Fruit fly (Drosophila melanogaster) whole organism, pupa: ENCODE results near the gene Cyp308a1.

ENCODE experiments used
- CG10348 ChIP-seq: fragments of 200-800 bp; sonication (Bioruptor generic); IDR thresholded peaks from 2 replicates; pipeline ENCODE4 v1.3.6; 2022; ENCODE audit warnings: missing biosample characterization, missing genetic modification characterization
- CG12605 ChIP-seq: fragments of 200-800 bp; sonication (Bioruptor generic); IDR thresholded peaks from 2 replicates; pipeline ENCODE4 v1.3.6; 2022; ENCODE audit warnings: missing biosample characterization, missing genetic modification characterization
- CG13204 ChIP-seq: fragments of 200-800 bp; sonication (Bioruptor generic); optimal IDR thresholded peaks from 2 replicates; lab custom pipeline; 2018; ENCODE audit warnings: missing biosample characterization, mild to moderate bottlenecking, missing genetic modification characterization, moderate library complexity
- CG14655 ChIP-seq: fragments of 200-800 bp; sonication (Bioruptor generic); optimal IDR thresholded peaks from 3 replicates; lab custom pipeline; 2017; ENCODE audit warnings: mild to moderate bottlenecking, missing biosample characterization, missing genetic modification reagents, missing genetic modification characterization
- CG15710 ChIP-seq: fragments of 200-800 bp; sonication (Bioruptor generic); optimal IDR thresholded peaks from 2 replicates; lab custom pipeline; 2018; ENCODE audit warnings: missing biosample characterization, mild to moderate bottlenecking, missing genetic modification characterization, moderate library complexity
- CG17806 ChIP-seq: fragments of 200-800 bp; sonication (Bioruptor generic); optimal IDR thresholded peaks from 2 replicates; lab custom pipeline; 2018; ENCODE audit warnings: missing biosample characterization, mild to moderate bottlenecking, missing genetic modification characterization, moderate library complexity
- CG32121 ChIP-seq: fragments of 200-800 bp; sonication (Bioruptor generic); IDR thresholded peaks from 2 replicates; pipeline ENCODE4 v1.3.6; 2022; ENCODE audit warnings: missing biosample characterization, missing genetic modification characterization
- CG34367 ChIP-seq: fragments of 200-800 bp; sonication (Bioruptor generic); optimal IDR thresholded peaks from 2 replicates; lab custom pipeline; 2018; ENCODE audit warnings: missing biosample characterization, mild to moderate bottlenecking, missing genetic modification characterization
- CG4496 ChIP-seq: fragments of 200-800 bp; sonication (Bioruptor generic); IDR thresholded peaks from 3 replicates; pipeline ENCODE4 v1.3.6; 2022; ENCODE audit warnings: missing biosample characterization, missing genetic modification characterization
- CG8159 ChIP-seq: fragments of 200-800 bp; sonication (Bioruptor generic); optimal IDR thresholded peaks from 3 replicates; lab custom pipeline; 2018; ENCODE audit warnings: missing biosample characterization, mild to moderate bottlenecking, missing genetic modification characterization, moderate library complexity
- CG8301 ChIP-seq: fragments of 200-800 bp; sonication (Bioruptor generic); optimal IDR thresholded peaks from 2 replicates; lab custom pipeline; 2018; ENCODE audit warnings: missing biosample characterization, mild to moderate bottlenecking, missing genetic modification characterization
- CG9948 ChIP-seq: fragments of 200-800 bp; sonication (Bioruptor generic); optimal IDR thresholded peaks from 2 replicates; lab custom pipeline; 2018; ENCODE audit warnings: missing biosample characterization, mild to moderate bottlenecking, missing genetic modification characterization, moderate library complexity
- D1 ChIP-seq: fragments of 200-800 bp; sonication (Bioruptor generic); optimal IDR thresholded peaks from 2 replicates; lab custom pipeline; 2018; ENCODE audit warnings: missing biosample characterization, mild to moderate bottlenecking, missing genetic modification characterization, moderate library complexity
- EcR ChIP-seq: fragments of 200-800 bp; sonication (Bioruptor generic); optimal IDR thresholded peaks from 3 replicates; lab custom pipeline; 2019; ENCODE audit warnings: missing biosample characterization, missing genetic modification characterization, mild to moderate bottlenecking, moderate library complexity, missing genetic modification reagents
- Ets98B ChIP-seq: fragments of 200-800 bp; sonication (Bioruptor generic); IDR thresholded peaks from 2 replicates; pipeline ENCODE4 v1.3.6; 2022; ENCODE audit warnings: missing biosample characterization, missing genetic modification characterization
- Pif1A ChIP-seq: fragments of 200-800 bp; sonication (Bioruptor generic); optimal IDR thresholded peaks from 3 replicates; lab custom pipeline; 2016; ENCODE audit warnings: missing biosample characterization, missing genetic modification characterization
- Pif1B ChIP-seq: fragments of 200-800 bp; sonication (Bioruptor generic); optimal IDR thresholded peaks from 3 replicates; lab custom pipeline; 2016; ENCODE audit warnings: missing biosample characterization, missing genetic modification characterization
- Snoo ChIP-seq: fragments of 200-800 bp; sonication (Bioruptor generic); optimal IDR thresholded peaks from 3 replicates; lab custom pipeline; 2017; ENCODE audit warnings: missing biosample characterization, mild to moderate bottlenecking, missing genetic modification characterization, inconsistent platforms
- fd96Ca ChIP-seq: fragments of 200-800 bp; sonication (Bioruptor generic); IDR thresholded peaks from 3 replicates; pipeline ENCODE4 v1.3.6; 2022; ENCODE audit warnings: missing biosample characterization, missing genetic modification characterization
- gl ChIP-seq: fragments of 200-800 bp; sonication (Bioruptor generic); optimal IDR thresholded peaks from 2 replicates; lab custom pipeline; 2018; ENCODE audit warnings: missing biosample characterization, mild to moderate bottlenecking, missing genetic modification characterization
- rn ChIP-seq: fragments of 200-800 bp; sonication (Bioruptor generic); IDR thresholded peaks from 2 replicates; pipeline ENCODE4 v1.3.6; 2022; ENCODE audit warnings: missing biosample characterization, missing genetic modification characterization

Gene Cyp308a1

DNA sequence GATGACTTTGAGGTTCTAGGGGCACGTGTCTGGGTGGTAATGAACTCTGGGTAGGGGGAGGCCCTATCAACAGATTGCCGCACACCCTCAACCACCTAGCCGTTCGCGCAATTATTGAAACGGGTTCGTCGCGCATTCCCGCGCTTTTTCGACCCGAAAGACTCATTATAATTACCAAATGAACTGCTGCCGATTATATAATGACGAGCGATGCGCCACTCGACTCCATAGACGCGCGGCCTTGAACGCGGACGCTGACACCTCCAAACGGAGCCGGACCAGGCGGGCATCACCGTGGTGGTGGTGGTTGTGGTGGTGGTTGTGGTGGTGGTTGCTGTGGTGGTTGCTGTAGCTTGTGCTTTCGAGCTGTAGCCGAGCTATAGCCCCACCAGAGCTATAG lies 9.1 kb upstream of the Cyp308a1 start:
- TF ChIP-seq EcR (GFP tag; lab: Kevin White, UChicago) (peak; percentile 21), CG34367 (tag; lab: Kevin White, UChicago) (no peak)

DNA sequence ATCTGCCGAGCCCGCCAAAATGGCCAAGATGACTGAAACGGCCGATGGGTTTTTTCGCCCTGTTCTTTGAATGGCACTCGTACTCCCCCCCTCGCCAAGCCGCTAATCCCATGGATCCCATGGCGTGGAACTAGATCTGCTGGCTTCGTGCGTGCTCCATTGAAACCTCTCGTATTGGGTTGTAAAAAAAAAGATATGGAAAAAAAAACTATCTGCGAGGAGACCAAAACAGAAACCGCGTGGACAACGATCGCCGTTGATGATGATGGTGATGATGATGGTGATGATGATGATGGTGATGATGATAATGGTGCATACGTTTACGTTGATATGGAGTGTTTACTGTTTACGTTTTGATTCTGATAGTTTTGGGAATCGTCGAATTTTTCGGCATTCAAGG lies 7.9 kb upstream of the Cyp308a1 start:
- TF ChIP-seq CG15710 (tag; lab: Kevin White, UChicago) = no peak
- peak; percentile 6 for TF ChIP-seq CG34367 (tag; lab: Kevin White, UChicago)
- TF ChIP-seq Ets98B (GFP tag; lab: Robert Waterston, UW) = no peak
- no peak for TF ChIP-seq fd96Ca
- peak; percentile 82 for TF ChIP-seq EcR (GFP tag; lab: Kevin White, UChicago)
- no peak for TF ChIP-seq CG10348 (GFP tag; lab: Robert Waterston, UW)
- TF ChIP-seq CG8159 = peak; percentile 2
- TF ChIP-seq D1 (tag; lab: Kevin White, UChicago) = no peak
- TF ChIP-seq CG12605 = no peak

DNA sequence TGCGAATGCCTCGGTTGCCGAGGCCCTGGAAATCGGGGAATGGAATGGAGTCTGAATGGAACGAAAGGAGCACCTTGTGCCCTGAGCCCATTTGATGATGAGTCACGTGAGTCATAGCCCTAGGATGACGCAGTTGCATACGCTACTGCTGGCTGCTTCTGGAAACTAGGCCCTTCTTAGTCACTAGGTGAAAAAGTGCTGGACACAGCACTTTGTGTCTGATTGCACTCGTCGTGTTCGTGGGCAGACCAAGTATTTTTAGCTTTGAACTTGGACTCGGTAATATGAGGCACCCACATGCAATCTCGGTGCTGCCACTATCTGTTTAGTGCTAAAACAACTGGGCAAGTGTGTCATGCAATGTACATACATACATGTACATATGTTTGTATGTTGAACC lies 7.4 kb upstream of the Cyp308a1 start:
- no peak for TF ChIP-seq Ets98B (GFP tag; lab: Robert Waterston, UW)
- TF ChIP-seq Pif1A (GFP tag; lab: Kevin White, UChicago) = no peak
- TF ChIP-seq CG32121 (GFP tag; lab: Robert Waterston, UW) = no peak
- TF ChIP-seq CG4496 (GFP tag; lab: Robert Waterston, UW) = no peak
- TF ChIP-seq rn (GFP tag; lab: Robert Waterston, UW) = no peak
- TF ChIP-seq CG13204 (GFP tag; lab: Kevin White, UChicago) = no peak
- no peak for TF ChIP-seq CG8301 (tag; lab: Kevin White, UChicago)

DNA sequence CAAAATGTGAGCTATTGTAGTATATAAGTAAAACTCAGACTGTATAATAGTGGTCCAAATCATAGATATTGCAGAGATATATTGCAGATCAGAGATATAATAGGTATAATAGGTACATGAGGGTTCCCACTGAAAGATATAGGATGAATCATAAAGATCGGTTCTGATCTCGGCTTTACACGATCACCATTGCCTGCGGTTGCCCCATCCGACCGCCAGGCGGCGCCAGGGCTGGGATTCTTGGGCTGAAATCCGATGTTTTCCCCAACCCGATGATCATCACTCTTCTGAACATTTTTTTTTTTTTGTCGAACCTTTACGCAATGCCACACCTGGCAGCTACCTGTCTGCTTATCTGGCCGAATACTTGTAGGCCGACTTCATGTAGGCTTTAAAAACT lies 5.8 kb upstream of the Cyp308a1 start:
- TF ChIP-seq CG12605 (no peak), D1 (tag; lab: Kevin White, UChicago) (peak; percentile 28)

DNA sequence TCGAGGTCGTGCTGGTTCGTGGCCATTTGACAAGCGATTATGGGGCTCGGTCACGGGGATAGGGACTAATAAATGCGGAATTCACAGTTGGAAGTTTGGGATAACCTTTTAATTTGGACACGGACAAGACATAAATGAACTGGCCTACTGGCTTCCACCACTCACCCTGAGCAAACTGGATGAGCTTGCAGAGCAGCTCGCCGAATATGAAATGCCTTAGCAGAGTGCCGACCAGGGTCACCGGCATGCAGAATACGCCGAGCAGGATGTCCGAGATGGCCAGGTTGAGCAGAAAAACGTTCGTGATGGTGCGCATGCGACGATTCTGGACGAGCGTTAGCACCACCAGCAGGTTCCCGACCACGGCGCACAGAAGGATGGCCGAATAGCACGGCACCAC lies 15.9 kb downstream of the Cyp308a1 start, which contains the start of gene CG42302:
Gene CG42302, minus strand, starts transcription at position 101 of the 400 bp plus-strand sequence.
- TF ChIP-seq CG12605 = no peak
- no peak for TF ChIP-seq CG15710 (tag; lab: Kevin White, UChicago)
- no peak for TF ChIP-seq CG32121 (GFP tag; lab: Robert Waterston, UW)

DNA sequence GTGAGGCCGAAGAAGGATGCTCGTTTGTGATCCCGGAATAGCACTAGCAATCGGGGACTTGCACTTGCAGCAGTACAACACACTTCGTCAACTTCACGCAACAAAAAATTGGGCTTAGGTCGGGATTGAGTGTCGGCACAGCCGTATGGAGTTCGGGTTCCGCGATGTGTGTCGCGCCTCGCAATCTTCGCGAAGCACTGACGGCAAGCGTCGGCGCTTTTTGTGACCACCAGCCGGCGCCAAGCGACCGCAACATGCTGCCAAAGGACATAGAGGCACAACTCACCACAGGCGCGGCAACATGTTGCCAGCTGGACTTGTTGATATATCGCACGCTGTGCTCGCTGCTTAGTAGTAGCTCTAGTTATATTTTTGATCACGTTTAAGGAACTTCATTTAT lies 16.6 kb downstream of the Cyp308a1 start, which contains the start of gene CCKLR-17D1:
Gene CCKLR-17D1, minus strand, starts transcription at position 303 of the 400 bp plus-strand sequence.
- TF ChIP-seq Pif1B (GFP tag; lab: Kevin White, UChicago) (no peak), CG8159 (no peak), rn (GFP tag; lab: Robert Waterston, UW) (no peak), CG34367 (tag; lab: Kevin White, UChicago) (no peak), fd96Ca (no peak), EcR (GFP tag; lab: Kevin White, UChicago) (no peak), CG13204 (GFP tag; lab: Kevin White, UChicago) (no peak), CG4496 (GFP tag; lab: Robert Waterston, UW) (no peak), CG12605 (no peak), Snoo (no peak), gl (tag; lab: Kevin White, UChicago) (no peak)

DNA sequence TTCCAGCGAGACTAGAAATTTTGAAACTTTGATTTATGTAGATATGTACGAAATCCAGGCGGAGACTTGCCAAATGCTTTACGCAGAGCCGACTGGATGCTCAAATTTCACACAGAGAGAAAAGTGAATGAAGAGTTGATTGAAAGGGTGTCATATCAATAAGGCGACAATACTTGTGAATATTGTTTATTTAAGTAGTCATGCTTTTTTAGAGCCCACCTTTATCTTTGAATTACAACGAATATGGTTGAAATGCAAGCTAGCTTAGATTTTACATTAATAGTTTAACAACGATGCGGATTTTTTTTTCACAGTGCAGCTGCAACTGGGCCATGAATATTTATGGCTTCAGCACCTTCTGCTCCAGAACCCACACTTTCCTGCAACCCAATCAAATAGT lies 30.1 kb downstream of the Cyp308a1 start, which contains the start of gene CG6873:
Gene CG6873, minus strand, starts transcription at position 101 of the 400 bp plus-strand sequence.
- no peak for TF ChIP-seq CG8301 (tag; lab: Kevin White, UChicago)
- TF ChIP-seq Pif1B (GFP tag; lab: Kevin White, UChicago) = no peak
- TF ChIP-seq fd96Ca = no peak

DNA sequence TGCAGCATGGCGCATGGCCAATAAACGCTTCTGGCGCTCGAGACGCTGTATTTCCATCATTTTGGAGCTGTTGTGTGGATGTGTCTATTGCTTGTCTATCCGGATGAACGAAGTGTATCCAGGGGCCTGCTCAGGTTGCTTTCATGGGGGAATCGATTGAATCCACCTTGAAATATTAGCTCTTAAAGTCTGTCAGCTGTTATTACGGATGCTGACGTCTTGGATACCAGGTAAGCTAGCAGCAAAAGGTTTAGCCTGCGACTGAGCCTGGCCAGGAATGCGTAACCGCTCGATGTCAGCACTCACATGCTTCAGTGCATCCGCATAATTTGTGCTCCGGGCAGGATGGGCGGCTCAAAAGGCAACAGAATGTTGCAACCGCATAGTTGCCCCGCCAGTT lies 38.5 kb downstream of the Cyp308a1 start, which contains the start of gene CG12609:
Gene CG12609, minus strand, starts transcription at position 101 of the 400 bp plus-strand sequence.
- no peak for TF ChIP-seq gl (tag; lab: Kevin White, UChicago)
- TF ChIP-seq CG8301 (tag; lab: Kevin White, UChicago) = no peak
- no peak for TF ChIP-seq CG14655
- no peak for TF ChIP-seq Pif1A (GFP tag; lab: Kevin White, UChicago)
- TF ChIP-seq CG12605 = no peak
- TF ChIP-seq fd96Ca = no peak
- TF ChIP-seq Pif1B (GFP tag; lab: Kevin White, UChicago) = no peak
- TF ChIP-seq CG17806 (tag; lab: Kevin White, UChicago) = no peak
- no peak for TF ChIP-seq CG4496 (GFP tag; lab: Robert Waterston, UW)
- TF ChIP-seq CG32121 (GFP tag; lab: Robert Waterston, UW) = no peak
- TF ChIP-seq CG9948 = no peak
- no peak for TF ChIP-seq CG10348 (GFP tag; lab: Robert Waterston, UW)
- no peak for TF ChIP-seq CG13204 (GFP tag; lab: Kevin White, UChicago)
- TF ChIP-seq CG34367 (tag; lab: Kevin White, UChicago) = no peak
- TF ChIP-seq D1 (tag; lab: Kevin White, UChicago) = no peak
- TF ChIP-seq CG8159 = no peak
- TF ChIP-seq rn (GFP tag; lab: Robert Waterston, UW) = no peak
- TF ChIP-seq EcR (GFP tag; lab: Kevin White, UChicago) = no peak
- TF ChIP-seq Snoo = no peak
